Worm (Caenorhabditis elegans) whole organism, midembryonic: ENCODE results near the gene F43C11.1.

Source experiments
- T22C8.4 ChIP-seq: fragments of 200-800 bp; sonication (Bioruptor generic); IDR thresholded peaks from 2 replicates; pipeline ENCODE4 v1.3.6; 2022; ENCODE audit warnings: missing genetic modification characterization, missing compliant biosample characterization
- cog-1 ChIP-seq: sonication (generic microtip); optimal IDR thresholded peaks from 2 replicates; lab custom pipeline; 2016; ENCODE audit warnings: missing genetic modification characterization, missing compliant biosample characterization
- flt-1 ChIP-seq: fragments of 200-800 bp; sonication (Bioruptor generic); IDR thresholded peaks from 2 replicates; pipeline ENCODE4 v1.3.6; 2022; ENCODE audit warnings: missing genetic modification characterization, missing compliant biosample characterization
- klf-2 ChIP-seq: fragments of 200-800 bp; sonication (Bioruptor generic); conservative IDR thresholded peaks from 2 replicates; pipeline ENCODE4 v1.3.6; 2022; ENCODE audit warnings: missing genetic modification reagents, missing genetic modification characterization, missing compliant biosample characterization
- med-1 ChIP-seq: sonication (generic microtip); optimal IDR thresholded peaks from 2 replicates; lab custom pipeline; 2017; ENCODE audit warnings: missing genetic modification characterization, mild to moderate bottlenecking, missing compliant biosample characterization, antibody characterized with exemption, missing genetic modification reagents; ENCODE audit not compliant: insufficient read depth
- ref-1 ChIP-seq: fragments of 200-800 bp; sonication (Bioruptor generic); conservative IDR thresholded peaks from 2 replicates; pipeline ENCODE4 v1.3.6; 2022; ENCODE audit warnings: missing genetic modification reagents, missing genetic modification characterization, missing compliant biosample characterization
- tab-1 ChIP-seq: fragments of 200-800 bp; sonication (Bioruptor generic); IDR thresholded peaks from 2 replicates; pipeline ENCODE4 v1.3.6; 2022; ENCODE audit warnings: missing genetic modification characterization, missing compliant biosample characterization
- ztf-23 ChIP-seq: fragments of 200-800 bp; sonication (Bioruptor generic); IDR thresholded peaks from 2 replicates; pipeline ENCODE4 v1.3.6; 2022; ENCODE audit warnings: missing genetic modification reagents, missing genetic modification characterization, missing compliant biosample characterization
- ztf-29 ChIP-seq: fragments of 200-800 bp; sonication (Bioruptor generic); IDR thresholded peaks from 2 replicates; pipeline ENCODE4 v1.3.6; 2022; ENCODE audit warnings: missing genetic modification reagents, missing genetic modification characterization, missing compliant biosample characterization

DNA sequence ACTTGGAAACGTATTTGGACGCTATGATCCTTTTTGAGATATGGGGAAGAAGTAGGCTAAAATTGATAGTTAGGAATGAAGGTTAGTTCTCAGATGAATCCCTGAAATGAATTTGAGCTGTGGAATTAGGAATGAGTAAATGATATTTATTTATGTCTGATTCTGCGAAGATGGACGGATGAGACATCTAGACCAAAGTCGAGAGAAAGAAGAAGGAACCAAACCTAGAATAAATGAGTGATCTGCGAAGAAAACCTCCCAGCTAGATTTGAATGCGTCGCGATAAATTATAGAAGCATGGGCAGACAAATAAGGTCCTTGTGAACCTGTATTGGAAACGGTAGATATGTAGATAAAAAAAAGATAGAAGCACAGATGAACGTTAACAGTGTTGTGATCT is 3.1 kb downstream of the F43C11.1 start, which contains the start of gene F43C11.16:
- no peak for TF ChIP-seq flt-1 (GFP tag; lab: Robert Waterston, UW)
- TF ChIP-seq med-1 (GFP tag; lab: Kevin White, UChicago): no peak
- TF ChIP-seq tab-1 (GFP tag; lab: Robert Waterston, UW): no peak
- TF ChIP-seq ztf-23 (GFP tag; lab: Robert Waterston, UW): no peak
- TF ChIP-seq ztf-29: no peak
- TF ChIP-seq cog-1: no peak
- no peak for TF ChIP-seq ref-1 (GFP tag; lab: Robert Waterston, UW)
- TF ChIP-seq T22C8.4 (GFP tag; lab: Robert Waterston, UW): no peak
- TF ChIP-seq klf-2 (GFP tag; lab: Robert Waterston, UW): no peak
